In the genomic region with DNA sequence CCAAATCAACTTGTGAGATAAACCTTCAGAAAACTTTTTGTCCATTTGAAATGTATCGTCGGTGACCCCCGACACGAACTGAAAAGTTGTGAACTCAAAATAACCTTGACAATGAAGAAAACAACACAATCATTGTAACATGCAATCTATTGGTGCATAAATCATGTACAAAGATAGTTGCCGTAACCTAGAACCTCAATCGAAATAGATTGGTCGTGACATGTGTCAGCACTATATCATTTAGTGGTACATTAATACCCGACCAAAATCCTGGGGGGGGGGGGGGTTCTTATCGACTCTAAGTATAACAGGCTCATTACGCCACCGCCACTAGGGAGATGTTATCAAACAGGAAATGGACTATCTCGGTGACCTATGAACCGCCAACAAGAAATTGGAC, we compare ENCODE assay signal across 4 worm cellular contexts.
TF ChIP-seq lines count a peak whose summit lies in the region.

No protein-coding gene starts in this region.

TF ChIP-seq in whole organism, L2 larva, 48 proteins besides CTCF, POLR2A, EP300 and RAD21:
- TF ChIP-seq ceh-16 (tag; optimal IDR thresholded peaks at IDR 0.05; lab: Kevin White, UChicago) (peak; percentile 26), elt-3 (tag; optimal IDR thresholded peaks at IDR 0.05; lab: Kevin White, UChicago) (no peak), nhr-25 (tag; optimal IDR thresholded peaks at IDR 0.05; lab: Kevin White, UChicago) (peak; percentile 32)

TF ChIP-seq in whole organism, L3 larva, 47 proteins besides CTCF, POLR2A, EP300 and RAD21:
- TF ChIP-seq pqm-1 (tag; optimal IDR thresholded peaks at IDR 0.05; lab: Kevin White, UChicago): no peak
- TF ChIP-seq lin-15B (tag; optimal IDR thresholded peaks at IDR 0.05; lab: Kevin White, UChicago): no peak
- peak; percentile 61 for TF ChIP-seq nhr-25 (tag; optimal IDR thresholded peaks at IDR 0.05; lab: Kevin White, UChicago)
- TF ChIP-seq nhr-76 (tag; optimal IDR thresholded peaks at IDR 0.05; lab: Kevin White, UChicago): no peak
- no peak for TF ChIP-seq egl-27 (tag; optimal IDR thresholded peaks at IDR 0.05; lab: Kevin White, UChicago)
- TF ChIP-seq nhr-237 (tag; optimal IDR thresholded peaks at IDR 0.05; lab: Kevin White, UChicago): no peak
- no peak for TF ChIP-seq ceh-16 (tag; optimal IDR thresholded peaks at IDR 0.05; lab: Kevin White, UChicago)
- TF ChIP-seq daf-12 (tag; optimal IDR thresholded peaks at IDR 0.05; lab: Kevin White, UChicago): no peak

TF ChIP-seq in whole organism, late embryonic, 69 proteins besides CTCF, POLR2A, EP300 and RAD21:
- TF ChIP-seq K09A11.1 (tag; optimal IDR thresholded peaks at IDR 0.05; lab: Kevin White, UChicago; ENCODE audit: insufficient read depth): no peak
- peak; percentile 68 for TF ChIP-seq unc-55 (GFP tag; optimal IDR thresholded peaks at IDR 0.05; lab: Kevin White, UChicago)

TF ChIP-seq in whole organism, mixed stage, embryonic, 35 proteins besides CTCF, POLR2A, EP300 and RAD21:
- TF ChIP-seq snpc-4 (tag; optimal IDR thresholded peaks at IDR 0.05; lab: Kevin White, UChicago) (no peak), elt-1 (tag; optimal IDR thresholded peaks at IDR 0.05; lab: Kevin White, UChicago; ENCODE audit: borderline replicate concordance, insufficient read depth) (peak; percentile 30), lin-13 (tag; optimal IDR thresholded peaks at IDR 0.05; lab: Kevin White, UChicago) (no peak), nhr-76 (tag; optimal IDR thresholded peaks at IDR 0.05; lab: Kevin White, UChicago) (no peak), mab-5 (tag; optimal IDR thresholded peaks at IDR 0.05; lab: Kevin White, UChicago) (no peak), unc-62 (GFP tag; optimal IDR thresholded peaks at IDR 0.05; lab: Kevin White, UChicago) (peak; percentile 54)
TF ChIP-seq in whole organism, mixed stage, embryonic: peak in this region for 2.
